Fruit fly (Drosophila melanogaster) whole organism, embryonic: Measurements from ENCODE around the gene Tsp66A.

Source experiments
- CG10654 ChIP-seq: fragments of 200-800 bp; sonication (Bioruptor generic); optimal IDR thresholded peaks from 2 replicates; lab custom pipeline; 2016; ENCODE audit warnings: missing biosample characterization, missing genetic modification characterization
- CG3995 ChIP-seq: fragments of 200-800 bp; sonication (Bioruptor generic); optimal IDR thresholded peaks from 3 replicates; lab custom pipeline; 2016; ENCODE audit warnings: missing biosample characterization, missing genetic modification characterization
- E2f1 ChIP-seq: fragments of 200-800 bp; sonication (Bioruptor generic); IDR thresholded peaks from 2 replicates; pipeline ENCODE4 v1.3.6; 2022; ENCODE audit warnings: missing biosample characterization, missing genetic modification characterization
- HLH3B ChIP-seq: fragments of 200-800 bp; sonication (Bioruptor generic); IDR thresholded peaks from 2 replicates; pipeline ENCODE4 v1.3.6; 2022; ENCODE audit warnings: missing biosample characterization, missing genetic modification characterization
- Med ChIP-seq: fragments of 200-800 bp; sonication (Bioruptor generic); peaks from one replicate; lab custom pipeline; 2016; ENCODE audit warnings: missing biosample characterization, missing genetic modification characterization, mild to moderate bottlenecking, inconsistent platforms, moderate library complexity
- odd ChIP-seq: fragments of 200-800 bp; sonication (Bioruptor generic); optimal IDR thresholded peaks from 2 replicates; lab custom pipeline; 2017; ENCODE audit warnings: missing biosample characterization, mild to moderate bottlenecking, missing genetic modification characterization
- zfh2 ChIP-seq: fragments of 200-800 bp; sonication (Bioruptor generic); optimal IDR thresholded peaks from 2 replicates; lab custom pipeline; 2016; ENCODE audit warnings: missing biosample characterization, missing genetic modification characterization

Gene Tsp66A

DNA sequence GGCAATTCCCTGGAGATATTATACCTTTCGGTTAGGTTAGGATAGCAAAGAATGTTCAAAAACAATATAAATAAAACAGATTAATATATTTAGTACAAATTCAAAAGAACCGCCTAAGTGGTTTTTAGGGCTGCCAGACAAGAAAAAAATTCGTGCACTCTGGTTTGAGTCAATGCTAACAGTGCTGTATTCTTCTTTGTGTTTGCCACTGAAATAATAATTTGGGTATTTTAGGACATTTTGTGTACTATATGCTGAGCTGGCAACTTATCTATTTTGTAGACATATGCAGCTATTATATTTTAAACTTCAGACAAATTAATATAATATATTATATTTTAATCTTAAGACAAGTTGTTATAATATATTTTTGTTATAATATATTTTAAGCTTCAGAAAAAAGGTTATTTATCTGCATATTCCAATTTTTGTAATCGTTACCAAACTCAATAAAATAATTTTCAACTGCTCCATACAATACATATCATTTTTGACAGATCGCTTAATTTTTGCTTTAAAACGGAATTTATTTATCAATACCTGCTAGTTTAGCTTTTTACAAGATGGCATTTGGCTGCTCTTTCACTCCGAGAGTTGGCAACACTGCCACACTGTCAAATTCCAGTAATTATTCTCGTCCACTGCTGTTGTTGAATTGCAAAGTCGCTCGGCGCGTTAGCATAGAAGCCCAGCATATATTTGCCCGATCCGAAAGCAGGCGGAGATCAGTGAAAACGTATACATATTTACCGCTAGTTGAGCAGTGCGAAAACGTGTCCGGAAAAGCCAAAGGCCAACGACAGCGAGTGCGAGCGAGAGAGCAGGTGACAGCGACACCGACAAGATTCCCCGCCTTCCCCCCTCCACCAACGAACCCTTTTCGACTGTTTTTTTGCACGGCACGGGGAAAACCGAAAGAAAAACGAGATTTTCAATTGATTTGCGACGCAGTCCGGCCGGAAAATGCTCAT, 45.4 kb downstream of the Tsp66A start, which contains the start of gene CG7546 (continued):
- TF ChIP-seq HLH3B (GFP tag; lab: Robert Waterston, UW): 0 out of 2 replicates have a peak, but pooled peaks have one; percentile 15
- TF ChIP-seq odd (GFP tag; lab: Kevin White, UChicago): no peak
- TF ChIP-seq Med (GFP tag; lab: Kevin White, UChicago): peak; percentile 75
- no peak for TF ChIP-seq CG10654 (GFP tag; lab: Kevin White, UChicago)
- no peak for TF ChIP-seq CG3995
- TF ChIP-seq E2f1 (GFP tag; lab: Robert Waterston, UW): 0 out of 2 replicates have a peak, but pooled peaks have one; percentile 14
- peak; percentile 40 for TF ChIP-seq zfh2 (GFP tag; lab: Kevin White, UChicago)
